Fruit fly (Drosophila melanogaster): ENCODE results near the gene Ubc7.

DNA sequence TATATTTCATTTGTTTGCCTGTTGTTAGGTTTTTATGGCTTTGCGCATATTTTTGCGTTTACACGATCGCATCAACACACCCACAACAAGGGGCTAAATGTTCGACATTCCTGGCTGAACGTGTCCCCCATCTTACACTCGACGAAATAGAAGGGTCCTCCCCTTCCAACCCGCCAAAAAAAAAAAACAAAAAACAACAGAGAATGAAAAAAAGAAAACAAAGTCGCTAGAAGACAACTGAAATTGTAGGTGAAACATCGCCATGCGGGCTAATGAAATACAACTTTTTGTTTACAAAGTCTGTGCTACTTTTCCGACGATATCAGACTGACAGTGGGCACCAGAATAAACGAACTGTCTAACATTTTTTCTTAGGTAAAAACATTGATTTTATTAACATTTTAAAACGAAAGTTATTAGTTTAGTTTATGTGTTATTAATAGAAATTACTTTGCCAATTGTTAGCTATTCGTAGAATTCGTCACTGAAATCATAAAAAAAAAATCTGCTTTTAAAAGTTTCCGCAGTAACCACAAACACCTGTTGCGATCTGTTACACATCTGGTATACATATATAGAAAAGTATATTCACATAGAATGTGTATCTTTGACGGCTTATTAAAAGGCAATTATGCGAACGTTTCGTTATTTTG lies 22.8 kb upstream of the Ubc7 start:
- no peak for TF ChIP-seq rn (GFP tag; IDR thresholded peaks at IDR 0.05)
- peak; percentile 68; the same call in 2 of the 3 replicates for TF ChIP-seq CG4496 (GFP tag; IDR thresholded peaks at IDR 0.05)
- TF ChIP-seq CG9948 (tag; optimal IDR thresholded peaks at IDR 0.05): no peak
- peak; percentile 42; the same call in 1 of the 2 replicates for TF ChIP-seq Ets98B (GFP tag; IDR thresholded peaks at IDR 0.05)
